Fruit fly (Drosophila melanogaster): ENCODE measurements around the gene CG31663.

DNA sequence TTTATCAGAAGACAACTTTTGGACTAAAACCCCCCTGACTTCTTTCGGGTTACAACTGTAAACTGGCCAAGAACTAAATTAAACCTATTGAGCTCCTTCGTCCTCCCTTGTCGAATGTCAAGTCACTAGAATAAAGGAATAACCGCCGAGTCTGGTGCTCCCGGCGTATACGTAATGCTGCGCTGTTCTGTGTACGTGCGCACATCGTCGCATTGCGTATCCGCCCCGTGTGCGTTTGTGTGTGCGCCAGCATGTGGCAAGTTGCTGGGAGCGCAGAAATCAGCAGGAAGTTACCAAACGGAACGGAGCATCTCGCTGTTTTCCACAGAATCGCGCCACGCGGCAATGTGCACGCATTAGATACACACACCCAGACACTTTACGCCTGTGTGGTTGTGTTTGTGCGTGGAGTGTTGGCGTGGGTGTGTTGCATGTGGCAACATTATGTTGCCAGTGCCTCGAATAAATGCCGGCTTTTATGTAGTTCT, 7.6 kb downstream of the CG31663 start:
- TF ChIP-seq Dll (optimal IDR thresholded peaks at IDR 0.05) (no peak), CG8478 (optimal IDR thresholded peaks at IDR 0.05) (no peak), EcR (GFP tag; optimal IDR thresholded peaks at IDR 0.05) (no peak), psq (optimal IDR thresholded peaks at IDR 0.05) (no peak), pan (optimal IDR thresholded peaks at IDR 0.05) (no peak), usp (GFP tag; optimal IDR thresholded peaks at IDR 0.05) (no peak)

Data from whole organism.